Fruit fly (Drosophila melanogaster) whole organism, wandering third instar larva: ENCODE data around the gene CG15561.
A peak's percentile ranks its signal among the peaks of the same experiment; 100 is the strongest.

Experiments used
- Abd-B ChIP-seq: fragments of >200 bp; optimal IDR thresholded peaks from 2 replicates; lab custom pipeline; 2017; ENCODE audit warnings: missing biosample characterization, missing genetic modification characterization
- CG9705 ChIP-seq: fragments of 200-800 bp; sonication (Bioruptor generic); optimal IDR thresholded peaks from 2 replicates; lab custom pipeline; 2018; ENCODE audit warnings: missing biosample characterization, mild to moderate bottlenecking, missing genetic modification characterization
- CrebA ChIP-seq: fragments of 200-800 bp; sonication (Bioruptor generic); optimal IDR thresholded peaks from 2 replicates; lab custom pipeline; 2016; ENCODE audit warnings: missing biosample characterization, mild to moderate bottlenecking, missing genetic modification characterization, borderline replicate concordance
- Dfd ChIP-seq: fragments of >200 bp; optimal IDR thresholded peaks from 2 replicates; lab custom pipeline; 2017; ENCODE audit warnings: missing biosample characterization, missing genetic modification characterization
- Dif ChIP-seq: fragments of 200-275, 200-300 bp; sonication (Bioruptor generic); optimal IDR thresholded peaks from 2 replicates; lab custom pipeline; 2018; ENCODE audit warnings: missing biosample characterization, missing genetic modification characterization; ENCODE audit not compliant: partially characterized antibody
- HLH106 ChIP-seq: fragments of 200-800 bp; optimal IDR thresholded peaks from 3 replicates; lab custom pipeline; 2019; ENCODE audit warnings: missing biosample characterization, mild to moderate bottlenecking, missing genetic modification characterization, moderate library complexity
- Hnf4 ChIP-seq: fragments of 200-800 bp; sonication (Bioruptor generic); optimal IDR thresholded peaks from 2 replicates; lab custom pipeline; 2016; ENCODE audit warnings: missing biosample characterization, mild to moderate bottlenecking, missing genetic modification characterization
- Hr78 ChIP-seq: fragments of >200 bp; optimal IDR thresholded peaks from 2 replicates; lab custom pipeline; 2017; ENCODE audit warnings: missing biosample characterization, missing genetic modification characterization
- Hr83 ChIP-seq: fragments of 200-300 bp; sonication (Bioruptor generic); optimal IDR thresholded peaks from 2 replicates; lab custom pipeline; 2016; ENCODE audit warnings: missing biosample characterization, mild to moderate bottlenecking, missing genetic modification characterization, moderate library complexity; ENCODE audit not compliant: poor library complexity, severe bottlenecking
- Jra ChIP-seq: sonication (Bioruptor generic); optimal IDR thresholded peaks from 2 replicates; lab custom pipeline; 2016; ENCODE audit warnings: missing biosample characterization, missing genetic modification characterization
- Mio ChIP-seq: sonication (Bioruptor generic); optimal IDR thresholded peaks from 2 replicates; lab custom pipeline; 2016; ENCODE audit warnings: missing biosample characterization, missing genetic modification characterization
- Myc ChIP-seq: fragments of >200 bp; optimal IDR thresholded peaks from 2 replicates; lab custom pipeline; 2017
- N ChIP-seq: fragments of >200 bp; optimal IDR thresholded peaks from 2 replicates; lab custom pipeline; 2018; ENCODE audit warnings: missing biosample characterization, missing external identifiers, missing genetic modification characterization
- OdsH ChIP-seq: fragments of 200-800 bp; sonication (Bioruptor generic); optimal IDR thresholded peaks from 2 replicates; lab custom pipeline; 2016; ENCODE audit warnings: missing biosample characterization, mild to moderate bottlenecking, missing genetic modification characterization
- Rel ChIP-seq, 2 experiments: fragments of 200-800 bp; sonication (Bioruptor generic) in 1 of 2; optimal IDR thresholded peaks; 2 replicates in 1 of 2; 3 replicates in 1 of 2; lab custom pipeline; 2016 to 2019; ENCODE audit warnings: mild to moderate bottlenecking in 2 of 2, missing biosample characterization in 2 of 2, missing genetic modification characterization in 2 of 2, moderate library complexity in 1 of 2
- Sp1 ChIP-seq: fragments of 200-800 bp; sonication (Bioruptor generic); optimal IDR thresholded peaks from 3 replicates; lab custom pipeline; 2019; ENCODE audit warnings: missing biosample characterization, mild to moderate bottlenecking, missing genetic modification characterization, moderate library complexity
- Vsx2 ChIP-seq: fragments of 200-300, 225-300 bp; sonication (Bioruptor generic); optimal IDR thresholded peaks from 2 replicates; lab custom pipeline; 2018; ENCODE audit warnings: missing biosample characterization, missing genetic modification characterization; ENCODE audit not compliant: partially characterized antibody
- br ChIP-seq: fragments of 200-800 bp; sonication (Bioruptor generic); optimal IDR thresholded peaks from 2 replicates; lab custom pipeline; 2016; ENCODE audit warnings: missing biosample characterization, missing genetic modification characterization
- brk ChIP-seq: fragments of 200-800 bp; sonication (Bioruptor generic); optimal IDR thresholded peaks from 2 replicates; lab custom pipeline; 2016; ENCODE audit warnings: missing biosample characterization, mild to moderate bottlenecking, missing genetic modification characterization
- dl ChIP-seq, 2 experiments: fragments of 175-275, 200-275 bp in 1 of 2; fragments of 200-275 bp in 1 of 2; sonication (Bioruptor generic); optimal IDR thresholded peaks; lab custom pipeline; 2018; ENCODE audit warnings: mild to moderate bottlenecking in 2 of 2, missing biosample characterization in 2 of 2, missing genetic modification characterization in 2 of 2, moderate library complexity in 2 of 2; ENCODE audit not compliant: partially characterized antibody in 2 of 2, insufficient read depth in 1 of 2
- dmrt93B ChIP-seq: fragments of 200-800 bp; sonication (Bioruptor generic); optimal IDR thresholded peaks from 2 replicates; lab custom pipeline; 2018; ENCODE audit warnings: missing biosample characterization, mild to moderate bottlenecking, missing genetic modification characterization
- ey ChIP-seq: fragments of 200-800 bp; sonication (Bioruptor generic); optimal IDR thresholded peaks from 2 replicates; lab custom pipeline; 2016; ENCODE audit warnings: missing biosample characterization, missing genetic modification characterization
- foxo ChIP-seq, 2 experiments: fragments of 200-800 bp; sonication (Bioruptor generic); optimal IDR thresholded peaks; 2 replicates in 1 of 2; 3 replicates in 1 of 2; lab custom pipeline; 2016 to 2017; ENCODE audit warnings: missing biosample characterization in 2 of 2, missing genetic modification characterization in 2 of 2
- h ChIP-seq: fragments of 200-800 bp; sonication (Bioruptor generic); optimal IDR thresholded peaks from 3 replicates; lab custom pipeline; 2016; ENCODE audit warnings: missing biosample characterization, mild to moderate bottlenecking, missing genetic modification characterization
- jim ChIP-seq: fragments of 175-275, 200-325 bp; sonication (Bioruptor generic); optimal IDR thresholded peaks from 2 replicates; lab custom pipeline; 2016; ENCODE audit warnings: missing biosample characterization, mild to moderate bottlenecking, missing genetic modification characterization
- lola ChIP-seq: fragments of >200 bp; optimal IDR thresholded peaks from 2 replicates; lab custom pipeline; 2017; ENCODE audit warnings: missing biosample characterization, missing genetic modification characterization
- pan ChIP-seq: fragments of >200 bp; optimal IDR thresholded peaks from 2 replicates; lab custom pipeline; 2017
- psq ChIP-seq: fragments of 200-800 bp; sonication (Bioruptor generic); optimal IDR thresholded peaks from 3 replicates; lab custom pipeline; 2017; ENCODE audit warnings: missing biosample characterization, mild to moderate bottlenecking, missing genetic modification characterization, moderate library complexity
- rgr ChIP-seq: fragments of 200-800 bp; sonication (Bioruptor generic); optimal IDR thresholded peaks from 3 replicates; lab custom pipeline; 2016; ENCODE audit warnings: missing biosample characterization, mild to moderate bottlenecking, missing genetic modification characterization
- tai ChIP-seq: sonication (Bioruptor generic); optimal IDR thresholded peaks from 2 replicates; lab custom pipeline; 2016; ENCODE audit warnings: missing biosample characterization, missing genetic modification characterization
- usp ChIP-seq: fragments of >200 bp; optimal IDR thresholded peaks from 2 replicates; lab custom pipeline; 2017; ENCODE audit warnings: missing biosample characterization, missing genetic modification characterization

Gene CG15561

dm6 chr3R:31222125-31222889, 6.6 kb upstream of the CG15561 start (continued):
- TF ChIP-seq CrebA (GFP tag; lab: Kevin White, UChicago) (no peak), tai (GFP tag; lab: Kevin White, UChicago) (no peak)
- TF ChIP-seq, all 38 proteins: peak for 16

DNA sequence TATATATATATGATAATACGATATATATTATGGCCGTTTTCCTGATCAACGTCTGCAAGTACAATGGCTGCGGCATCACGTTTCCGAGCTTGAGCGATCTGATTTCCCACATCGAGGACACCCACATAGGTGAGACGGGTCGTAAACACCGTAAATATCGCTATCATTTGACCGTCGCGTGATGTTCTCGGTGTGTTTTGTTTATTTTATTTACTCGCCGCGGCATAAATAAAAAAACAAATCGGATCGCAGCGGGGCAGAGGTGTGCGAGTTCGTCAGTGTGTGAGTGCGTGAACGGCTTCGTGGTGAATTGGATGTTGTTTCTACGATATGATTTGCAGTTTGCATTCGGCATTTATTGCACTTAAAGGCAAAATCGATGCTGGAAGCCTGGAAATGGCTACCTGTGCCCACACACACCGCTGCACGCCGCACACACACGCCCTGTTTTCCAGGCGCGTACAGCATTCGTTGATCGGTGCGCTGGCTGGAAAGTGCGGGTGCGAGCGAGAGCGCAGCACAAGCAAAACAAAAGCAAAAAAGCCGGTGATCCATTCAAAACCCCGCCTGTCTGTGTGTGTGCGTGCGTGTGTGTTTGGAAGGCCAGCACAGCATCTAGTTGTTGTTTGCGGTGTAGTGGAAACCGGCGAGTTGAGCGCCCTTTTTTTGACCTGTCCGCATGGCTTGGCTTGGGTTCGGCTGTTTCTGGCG, 5.8 kb upstream of the CG15561 start:
- TF ChIP-seq brk (GFP tag; lab: Kevin White, UChicago) = no peak
- TF ChIP-seq psq (GFP tag; lab: Kevin White, UChicago) = peak; percentile 12
- peak; percentile 95 for TF ChIP-seq jim (GFP tag; lab: Kevin White, UChicago)
- TF ChIP-seq Rel (GFP tag; optimal IDR thresholded peaks at IDR 0.05; lab: Kevin White, UChicago) = peak; percentile 47
- TF ChIP-seq Rel (tag; optimal IDR thresholded peaks at IDR 0.05; lab: Kevin White, UChicago) = no peak
- TF ChIP-seq h = peak; percentile 17
- TF ChIP-seq br = peak; percentile 15
- peak; percentile 12 for TF ChIP-seq Hr78
- TF ChIP-seq Hr83 (GFP tag; lab: Kevin White, UChicago) = peak; percentile 41
- peak; percentile 21 for TF ChIP-seq Dif (GFP tag; lab: Kevin White, UChicago)
- TF ChIP-seq Sp1 (GFP tag; lab: Kevin White, UChicago) = peak; percentile 55
- no peak for TF ChIP-seq ey
- TF ChIP-seq, all 38 proteins: peak for 9

dm6 chr3R:31220456-31221336, 5.0 kb upstream of the CG15561 start, which contains the start of gene CG12054:
TSS of gene CG12054 (plus strand) at chr3R:31220702.
- peak; percentile 19 for TF ChIP-seq ey
- peak; percentile 71 for TF ChIP-seq Myc (lab: Kevin White, UChicago)
- peak in 1 of 2 experiments; percentile 5 for TF ChIP-seq foxo (GFP tag; optimal IDR thresholded peaks at IDR 0.05; lab: Kevin White, UChicago)
- TF ChIP-seq Rel (GFP tag; optimal IDR thresholded peaks at IDR 0.05; lab: Kevin White, UChicago) = no peak
- TF ChIP-seq Rel (tag; optimal IDR thresholded peaks at IDR 0.05; lab: Kevin White, UChicago) = peak; percentile 48
- peak; percentile 15 for TF ChIP-seq N (GFP tag; lab: Kevin White, UChicago)
- no peak for TF ChIP-seq Dfd (GFP tag; lab: Kevin White, UChicago)
- no peak for TF ChIP-seq Mio (GFP tag; lab: Kevin White, UChicago)
- TF ChIP-seq brk (GFP tag; lab: Kevin White, UChicago) = no peak
- TF ChIP-seq HLH106 (tag; lab: Kevin White, UChicago) = peak; percentile 7
- TF ChIP-seq h = no peak
- TF ChIP-seq Dif (GFP tag; lab: Kevin White, UChicago) = peak; percentile 6
- TF ChIP-seq br = no peak
- TF ChIP-seq CG9705 = no peak
- TF ChIP-seq Abd-B (GFP tag; lab: Kevin White, UChicago) = no peak
- TF ChIP-seq lola (GFP tag; lab: Kevin White, UChicago) = no peak
- no peak for TF ChIP-seq tai (GFP tag; lab: Kevin White, UChicago)
- TF ChIP-seq Hnf4 (GFP tag; lab: Kevin White, UChicago) = no peak
- no peak for TF ChIP-seq Vsx2
- no peak for TF ChIP-seq usp (GFP tag; lab: Kevin White, UChicago)
- no peak for TF ChIP-seq OdsH (GFP tag; lab: Kevin White, UChicago)
- peak; percentile 9 for TF ChIP-seq Hr83 (GFP tag; lab: Kevin White, UChicago)

dm6 chr3R:31218997-31219992, 3.6 kb upstream of the CG15561 start, which contains the start of gene ATPsynC:
TSS of gene ATPsynC (minus strand) at chr3R:31219630.
- TF ChIP-seq Hr78 (peak; percentile 14), usp (GFP tag; lab: Kevin White, UChicago) (no peak), Sp1 (GFP tag; lab: Kevin White, UChicago) (peak; percentile 75), CrebA (GFP tag; lab: Kevin White, UChicago) (no peak), jim (GFP tag; lab: Kevin White, UChicago) (no peak), h (peak; percentile 59), N (GFP tag; lab: Kevin White, UChicago) (peak; percentile 95), Vsx2 (no peak), HLH106 (tag; lab: Kevin White, UChicago) (peak; percentile 7), Mio (GFP tag; lab: Kevin White, UChicago) (no peak), dmrt93B (no peak), rgr (GFP tag; lab: Kevin White, UChicago) (peak; percentile 31), Myc (lab: Kevin White, UChicago) (peak; percentile 4), Abd-B (GFP tag; lab: Kevin White, UChicago) (no peak), lola (GFP tag; lab: Kevin White, UChicago) (no peak), dl (GFP tag; optimal IDR thresholded peaks at IDR 0.05; lab: Kevin White, UChicago; ENCODE audit: insufficient read depth in 1 of 2, partially characterized antibody in 2 of 2) (peak; percentile 16 to 47), foxo (GFP tag; optimal IDR thresholded peaks at IDR 0.05; lab: Kevin White, UChicago) (peak in 1 of 2 experiments; percentile 30), OdsH (GFP tag; lab: Kevin White, UChicago) (peak; percentile 2), Rel (GFP tag; optimal IDR thresholded peaks at IDR 0.05; lab: Kevin White, UChicago) (no peak), Rel (tag; optimal IDR thresholded peaks at IDR 0.05; lab: Kevin White, UChicago) (peak; percentile 61), Hr83 (GFP tag; lab: Kevin White, UChicago) (peak; percentile 57), ey (no peak), pan (lab: Kevin White, UChicago) (no peak), br (peak; percentile 40), Jra (GFP tag; lab: Kevin White, UChicago) (no peak)
